Worm (Caenorhabditis elegans): ENCODE measurements around the gene W02F12.2.

ce11 chrV:6694668-6695067 is 2.8 kb downstream of the W02F12.2 start, which contains the start of gene W02F12.8:
- TF ChIP-seq lin-15B (tag; optimal IDR thresholded peaks at IDR 0.05) (no peak), fkh-10 (GFP tag; optimal IDR thresholded peaks at IDR 0.05) (no peak), mdl-1 (tag; optimal IDR thresholded peaks at IDR 0.05) (no peak), ztf-11 (tag; optimal IDR thresholded peaks at IDR 0.05) (no peak), nhr-76 (tag; optimal IDR thresholded peaks at IDR 0.05) (no peak), elt-2 (tag; optimal IDR thresholded peaks at IDR 0.05) (no peak), nhr-12 (tag; optimal IDR thresholded peaks at IDR 0.05) (no peak), efl-1 (optimal IDR thresholded peaks at IDR 0.05) (no peak), efl-1 (GFP tag; optimal IDR thresholded peaks at IDR 0.05 in 1 of 2) (no peak), fkh-8 (tag; optimal IDR thresholded peaks at IDR 0.05) (no peak), zip-4 (GFP tag; optimal IDR thresholded peaks at IDR 0.05) (no peak), nhr-47 (tag; optimal IDR thresholded peaks at IDR 0.05) (no peak), ets-5 (GFP tag; IDR thresholded peaks at IDR 0.05) (no peak), alr-1 (tag; optimal IDR thresholded peaks at IDR 0.05; ENCODE audit: borderline replicate concordance) (no peak)

All from whole organism, L1 larva.